Fruit fly (Drosophila melanogaster) whole organism, embryonic: ENCODE results near the gene CG32354.

Experiments
- ATbp ChIP-seq: fragments of 200-800 bp; sonication (Bioruptor generic); optimal IDR thresholded peaks from 2 replicates; lab custom pipeline; 2017; ENCODE audit warnings: missing biosample characterization, mild to moderate bottlenecking, missing genetic modification characterization, missing genetic modification reagents
- Awh ChIP-seq: fragments of 200-800 bp; sonication (Bioruptor generic); IDR thresholded peaks from 2 replicates; pipeline ENCODE4, ENCODE4 v1.3.6; 2022; ENCODE audit warnings: missing biosample characterization, missing genetic modification characterization
- B-H1 ChIP-seq: fragments of 200-800 bp; sonication (Bioruptor generic); IDR thresholded peaks from 3 replicates; pipeline ENCODE4 v1.3.6; 2022; ENCODE audit warnings: missing biosample characterization, missing genetic modification characterization
- CG12071 ChIP-seq: fragments of 200-800 bp; sonication (Bioruptor generic); optimal IDR thresholded peaks from 3 replicates; lab custom pipeline; 2018; ENCODE audit warnings: missing biosample characterization, mild to moderate bottlenecking, missing genetic modification characterization
- CG13624 ChIP-seq: fragments of 200-800 bp; sonication (Bioruptor generic); optimal IDR thresholded peaks from 2 replicates; lab custom pipeline; 2016; ENCODE audit warnings: missing biosample characterization, missing genetic modification characterization
- CG14667 ChIP-seq: fragments of 200-800 bp; sonication (Bioruptor generic); IDR thresholded peaks from 2 replicates; pipeline ENCODE4 v1.3.6; 2022; ENCODE audit warnings: missing biosample characterization, missing genetic modification characterization
- CG1603 ChIP-seq: fragments of 200-800 bp; sonication (Bioruptor generic); optimal IDR thresholded peaks from 2 replicates; lab custom pipeline; 2019; ENCODE audit warnings: missing biosample characterization, mild to moderate bottlenecking, missing genetic modification characterization, moderate library complexity
- CG1647 ChIP-seq: fragments of 200-800 bp; sonication (Bioruptor generic); optimal IDR thresholded peaks from 3 replicates; lab custom pipeline; 2016; ENCODE audit warnings: missing biosample characterization, missing genetic modification characterization
- CG2116 ChIP-seq: fragments of 200-800 bp; sonication (Bioruptor generic); optimal IDR thresholded peaks from 3 replicates; lab custom pipeline; 2018; ENCODE audit warnings: missing biosample characterization, mild to moderate bottlenecking, missing genetic modification characterization
- CG2678 ChIP-seq: fragments of 200-800 bp; sonication (Bioruptor generic); optimal IDR thresholded peaks from 3 replicates; lab custom pipeline; 2019; ENCODE audit warnings: missing biosample characterization, mild to moderate bottlenecking, missing genetic modification characterization, moderate library complexity
- CG32767 ChIP-seq: fragments of 200-800 bp; sonication (Bioruptor generic); IDR thresholded peaks from 2 replicates; pipeline ENCODE4 v1.3.6; 2022; ENCODE audit warnings: missing biosample characterization, missing genetic modification characterization
- CG33557 ChIP-seq: fragments of 200-800 bp; sonication (Bioruptor generic); optimal IDR thresholded peaks from 2 replicates; lab custom pipeline; 2019; ENCODE audit warnings: missing biosample characterization, mild to moderate bottlenecking, missing genetic modification characterization, moderate library complexity
- CG34224 ChIP-seq: fragments of 200-800 bp; sonication (Bioruptor generic); IDR thresholded peaks from 3 replicates; pipeline ENCODE4 v1.3.6; 2022; ENCODE audit warnings: missing biosample characterization, missing genetic modification characterization; ENCODE audit not compliant: partially characterized antibody
- CG3847 ChIP-seq: fragments of 200-800 bp; sonication (Bioruptor generic); IDR thresholded peaks from 2 replicates; pipeline ENCODE4 v1.3.6; 2022; ENCODE audit warnings: missing biosample characterization, missing genetic modification characterization
- CG4360 ChIP-seq: fragments of 200-800 bp; sonication (Bioruptor generic); IDR thresholded peaks from 2 replicates; pipeline ENCODE4 v1.3.6; 2022; ENCODE audit warnings: missing biosample characterization, missing genetic modification characterization
- CG4424 ChIP-seq: fragments of 200-800 bp; sonication (Bioruptor generic); optimal IDR thresholded peaks from 3 replicates; lab custom pipeline; 2016; ENCODE audit warnings: missing biosample characterization, missing genetic modification characterization
- CG6689 ChIP-seq: fragments of 200-800 bp; sonication (Bioruptor generic); IDR thresholded peaks from 2 replicates; pipeline ENCODE4 v1.3.6; 2022; ENCODE audit warnings: missing biosample characterization, missing genetic modification characterization
- CG7928 ChIP-seq: fragments of 200-800 bp; sonication (Bioruptor generic); optimal IDR thresholded peaks from 2 replicates; lab custom pipeline; 2017; ENCODE audit warnings: missing biosample characterization, mild to moderate bottlenecking, missing genetic modification characterization
- CG8089 ChIP-seq: fragments of 200-800 bp; sonication (Bioruptor generic); optimal IDR thresholded peaks from 3 replicates; lab custom pipeline; 2016; ENCODE audit warnings: missing biosample characterization, missing genetic modification characterization
- CG9727 ChIP-seq: fragments of 200-800 bp; sonication (Bioruptor generic); optimal IDR thresholded peaks from 3 replicates; lab custom pipeline; 2017; ENCODE audit warnings: missing biosample characterization, mild to moderate bottlenecking, missing genetic modification characterization
- CHES-1-like ChIP-seq: fragments of 200-800 bp; sonication (Bioruptor generic); optimal IDR thresholded peaks from 2 replicates; lab custom pipeline; 2016; ENCODE audit warnings: missing biosample characterization, missing genetic modification characterization
- Chrac-16 ChIP-seq: fragments of 200-800 bp; sonication (Bioruptor generic); optimal IDR thresholded peaks from 3 replicates; lab custom pipeline; 2016; ENCODE audit warnings: missing biosample characterization, missing genetic modification characterization
- Dad ChIP-seq: fragments of 200-800 bp; sonication (Bioruptor generic); optimal IDR thresholded peaks from 3 replicates; lab custom pipeline; 2016; ENCODE audit warnings: missing biosample characterization, missing genetic modification characterization
- Dek ChIP-seq: fragments of 200-800 bp; sonication (Bioruptor generic); optimal IDR thresholded peaks from 3 replicates; lab custom pipeline; 2019; ENCODE audit warnings: missing biosample characterization, mild to moderate bottlenecking, missing genetic modification characterization, moderate library complexity
- Dip3 ChIP-seq: fragments of 200-800 bp; sonication (Bioruptor generic); optimal IDR thresholded peaks from 3 replicates; lab custom pipeline; 2016; ENCODE audit warnings: missing biosample characterization, missing genetic modification characterization
- ERR ChIP-seq: fragments of 200-800 bp; sonication (Bioruptor generic); optimal IDR thresholded peaks from 2 replicates; lab custom pipeline; 2016; ENCODE audit warnings: missing biosample characterization, missing genetic modification characterization
- Hr51 ChIP-seq, 2 experiments: fragments of 200-800 bp; sonication (Bioruptor generic); optimal IDR thresholded peaks; 2 replicates in 1 of 2; 3 replicates in 1 of 2; lab custom pipeline; 2016 to 2018; ENCODE audit warnings: missing biosample characterization in 2 of 2, missing genetic modification characterization in 2 of 2, mild to moderate bottlenecking in 1 of 2, moderate library complexity in 1 of 2
- Jarid2 ChIP-seq: fragments of 200-800 bp; sonication (Bioruptor generic); optimal IDR thresholded peaks from 3 replicates; lab custom pipeline; 2017; ENCODE audit warnings: mild to moderate bottlenecking, missing biosample characterization, missing genetic modification reagents, missing genetic modification characterization
- MTF-1 ChIP-seq: fragments of 200-800 bp; sonication (Bioruptor generic); optimal IDR thresholded peaks from 2 replicates; lab custom pipeline; 2018; ENCODE audit warnings: missing biosample characterization, mild to moderate bottlenecking, missing genetic modification characterization, borderline replicate concordance
- Pdp1 ChIP-seq, 2 experiments: fragments of 200-800 bp; sonication (Bioruptor generic); optimal IDR thresholded peaks; 3 replicates each; lab custom pipeline; 2016; ENCODE audit warnings: missing biosample characterization in 2 of 2, missing genetic modification characterization in 2 of 2, mild to moderate bottlenecking in 1 of 2, moderate library complexity in 1 of 2
- Ptx1 ChIP-seq: fragments of 200-800 bp; sonication (Bioruptor generic); IDR thresholded peaks from 2 replicates; pipeline ENCODE4 v1.3.6; 2022; ENCODE audit warnings: missing biosample characterization, missing genetic modification characterization
- Ravus ChIP-seq: fragments of 200-800 bp; sonication (Bioruptor generic); IDR thresholded peaks from 2 replicates; pipeline ENCODE4 v1.3.6; 2022; ENCODE audit warnings: missing biosample characterization, missing genetic modification characterization
- ab ChIP-seq: fragments of 200-800 bp; sonication (Bioruptor generic); optimal IDR thresholded peaks from 2 replicates; lab custom pipeline; 2016; ENCODE audit warnings: missing biosample characterization, missing genetic modification characterization
- abd-A ChIP-seq: fragments of 200-800 bp; sonication (Bioruptor generic); optimal IDR thresholded peaks from 3 replicates; lab custom pipeline; 2019; ENCODE audit warnings: missing biosample characterization, mild to moderate bottlenecking, missing genetic modification characterization, moderate library complexity
- chm ChIP-seq: fragments of 200-800 bp; sonication (Bioruptor generic); IDR thresholded peaks from 2 replicates; pipeline ENCODE4 v1.3.6; 2022; ENCODE audit warnings: missing biosample characterization, missing genetic modification characterization
- fd3F ChIP-seq: fragments of 200-800 bp; sonication (Bioruptor generic); optimal IDR thresholded peaks from 2 replicates; lab custom pipeline; 2018; ENCODE audit warnings: missing biosample characterization, mild to moderate bottlenecking, missing genetic modification characterization, moderate library complexity
- gro ChIP-seq: fragments of 200-800 bp; sonication (Bioruptor generic); optimal IDR thresholded peaks from 2 replicates; lab custom pipeline; 2016; ENCODE audit warnings: missing biosample characterization, missing genetic modification characterization
- inv ChIP-seq: fragments of 200-800 bp; sonication (Bioruptor generic); IDR thresholded peaks from 2 replicates; pipeline ENCODE4 v1.3.6; 2022; ENCODE audit warnings: missing biosample characterization, missing genetic modification characterization; ENCODE audit not compliant: partially characterized antibody
- klu ChIP-seq: fragments of 200-800 bp; sonication (Bioruptor generic); IDR thresholded peaks from 2 replicates; pipeline ENCODE4 v1.3.6; 2022; ENCODE audit warnings: missing biosample characterization, missing genetic modification characterization
- lilli ChIP-seq: fragments of 200-800 bp; sonication (Bioruptor generic); optimal IDR thresholded peaks from 3 replicates; lab custom pipeline; 2016; ENCODE audit warnings: missing biosample characterization, missing genetic modification characterization
- lov ChIP-seq, 2 experiments: fragments of 200-800 bp in 1 of 2; fragments of >200 bp in 1 of 2; sonication (Bioruptor generic) in 1 of 2; IDR thresholded peaks in 1 of 2; optimal IDR thresholded peaks in 1 of 2; 2 replicates in 1 of 2; 3 replicates in 1 of 2; pipeline versions ENCODE4 v1.3.6 to Lab custom; 2017 to 2022; ENCODE audit warnings: missing biosample characterization in 1 of 2, missing genetic modification characterization in 1 of 2
- otp ChIP-seq: fragments of 200-800 bp; sonication (Bioruptor generic); IDR thresholded peaks from 3 replicates; pipeline ENCODE4, ENCODE4 v1.3.6; 2022; ENCODE audit warnings: missing biosample characterization, missing genetic modification characterization
- pum ChIP-seq: fragments of 200-800 bp; sonication (Bioruptor generic); optimal IDR thresholded peaks from 2 replicates; lab custom pipeline; 2016; ENCODE audit warnings: missing biosample characterization, missing genetic modification characterization
- run ChIP-seq: fragments of 200-800 bp; sonication (Bioruptor generic); optimal IDR thresholded peaks from 3 replicates; lab custom pipeline; 2018; ENCODE audit warnings: missing biosample characterization, mild to moderate bottlenecking, missing genetic modification characterization
- sens ChIP-seq: fragments of 200-800 bp; sonication (Bioruptor generic); peaks from one replicate; lab custom pipeline; 2016; ENCODE audit warnings: missing biosample characterization, missing genetic modification characterization
- so ChIP-seq: fragments of 200-800 bp; sonication (Bioruptor generic); IDR thresholded peaks from 3 replicates; pipeline ENCODE4 v1.3.6; 2022; ENCODE audit warnings: missing biosample characterization, missing genetic modification characterization
- sob ChIP-seq: fragments of 200-800 bp; sonication (Bioruptor generic); IDR thresholded peaks from 2 replicates; pipeline ENCODE4 v1.3.6; 2022; ENCODE audit warnings: missing biosample characterization, missing genetic modification characterization
- unpg ChIP-seq: fragments of 200-800 bp; sonication (Bioruptor generic); optimal IDR thresholded peaks from 3 replicates; lab custom pipeline; 2018; ENCODE audit warnings: missing biosample characterization, mild to moderate bottlenecking, missing genetic modification characterization, moderate library complexity
- wek ChIP-seq: fragments of 200-800 bp; sonication (Bioruptor generic); optimal IDR thresholded peaks from 3 replicates; lab custom pipeline; 2018; ENCODE audit warnings: missing biosample characterization, mild to moderate bottlenecking, missing genetic modification characterization, moderate library complexity
- zf30C ChIP-seq: fragments of 200-800 bp; sonication (Bioruptor generic); optimal IDR thresholded peaks from 3 replicates; lab custom pipeline; 2018; ENCODE audit warnings: missing biosample characterization, mild to moderate bottlenecking, missing genetic modification characterization

The CG32354 gene

dm6 chr3L:8445027-8445426 is 23.0 kb upstream of the CG32354 start (continued):
- no peak for TF ChIP-seq CG33557 (GFP tag; lab: Kevin White, UChicago)
- peak; percentile 53 for TF ChIP-seq sens (GFP tag; lab: Kevin White, UChicago)
- peak; percentile 54 for TF ChIP-seq Ptx1 (GFP tag; lab: Robert Waterston, UW)
- TF ChIP-seq unpg (GFP tag; lab: Kevin White, UChicago), result peak; percentile 27
- TF ChIP-seq CG12071 (GFP tag; lab: Kevin White, UChicago), result no peak
- peak; percentile 62 for TF ChIP-seq CG4424 (GFP tag; lab: Kevin White, UChicago)
- no peak for TF ChIP-seq sob (GFP tag; lab: Robert Waterston, UW)
- TF ChIP-seq pum, result no peak
- peak; percentile 63 for TF ChIP-seq CG6689 (GFP tag; lab: Robert Waterston, UW)
- TF ChIP-seq Dip3 (GFP tag; lab: Kevin White, UChicago), result no peak
- TF ChIP-seq CHES-1-like (GFP tag; lab: Kevin White, UChicago), result no peak
- no peak for TF ChIP-seq MTF-1 (GFP tag; lab: Kevin White, UChicago)
- TF ChIP-seq chm (GFP tag; lab: Robert Waterston, UW), result 0 out of 2 replicates have a peak, but pooled peaks have one; percentile 30
- TF ChIP-seq Jarid2 (GFP tag; lab: Kevin White, UChicago), result no peak
- TF ChIP-seq ERR (GFP tag; lab: Kevin White, UChicago), result no peak
- no peak for TF ChIP-seq CG2116 (GFP tag; lab: Kevin White, UChicago)
- no peak for TF ChIP-seq gro (GFP tag; lab: Kevin White, UChicago)
- peak; percentile 67 for TF ChIP-seq CG2678 (tag; lab: Kevin White, UChicago)
- no peak for TF ChIP-seq inv (GFP tag; lab: Robert Waterston, UW)
- TF ChIP-seq ATbp (GFP tag; lab: Kevin White, UChicago), result no peak
- no peak for TF ChIP-seq lov (optimal IDR thresholded peaks at IDR 0.05; lab: Kevin White, UChicago)
- 0 out of 3 replicates have a peak, but pooled peaks have one; percentile 24 for TF ChIP-seq lov (GFP tag; IDR thresholded peaks at IDR 0.05; lab: Robert Waterston, UW)
- no peak for TF ChIP-seq abd-A (tag; lab: Kevin White, UChicago)
- TF ChIP-seq B-H1 (GFP tag; lab: Robert Waterston, UW), result no peak; the same call in 2 of the 3 replicates
- no peak for TF ChIP-seq Dek (tag; lab: Kevin White, UChicago)
- TF ChIP-seq run (tag; lab: Kevin White, UChicago), result no peak
- TF ChIP-seq so (GFP tag; lab: Robert Waterston, UW), result peak; percentile 52; the same call in 1 of the 3 replicates
- TF ChIP-seq ab (GFP tag; lab: Kevin White, UChicago), result no peak
- TF ChIP-seq wek (GFP tag; lab: Kevin White, UChicago), result no peak
- TF ChIP-seq CG4360 (GFP tag; lab: Robert Waterston, UW), result no peak
- no peak for TF ChIP-seq CG13624
- no peak for TF ChIP-seq fd3F
- no peak for TF ChIP-seq Pdp1 (GFP tag; optimal IDR thresholded peaks at IDR 0.05; lab: Kevin White, UChicago)
- TF ChIP-seq Dad (GFP tag; lab: Kevin White, UChicago), result peak; percentile 23
- peak; percentile 44 for TF ChIP-seq CG9727 (GFP tag; lab: Kevin White, UChicago)
- no peak for TF ChIP-seq CG32767 (GFP tag; lab: Robert Waterston, UW)
- no peak for TF ChIP-seq CG8089
- TF ChIP-seq Chrac-16, result no peak
- TF ChIP-seq otp (GFP tag; lab: Robert Waterston, UW), result 0 out of 3 replicates have a peak, but pooled peaks have one; percentile 8
- peak; percentile 49 for TF ChIP-seq zf30C (GFP tag; lab: Kevin White, UChicago)
- no peak for TF ChIP-seq CG1603
- TF ChIP-seq CG34224, result no peak
- 0 out of 2 replicates have a peak, but pooled peaks have one; percentile 8 for TF ChIP-seq CG3847 (GFP tag; lab: Robert Waterston, UW)
- peak; percentile 32; the same call in 1 of the 2 replicates for TF ChIP-seq CG14667 (GFP tag; lab: Robert Waterston, UW)
- peak; percentile 66; the same call in 1 of the 2 replicates for TF ChIP-seq Awh (GFP tag; lab: Robert Waterston, UW)
- TF ChIP-seq klu (GFP tag; lab: Robert Waterston, UW), result no peak
- TF ChIP-seq Hr51 (GFP tag; optimal IDR thresholded peaks at IDR 0.05; lab: Kevin White, UChicago), result peak in 1 of 2 experiments; percentile 46
- no peak for TF ChIP-seq CG7928 (GFP tag; lab: Kevin White, UChicago)
- no peak for TF ChIP-seq CG1647 (GFP tag; lab: Kevin White, UChicago)
- no peak for TF ChIP-seq Ravus (GFP tag; lab: Robert Waterston, UW)
- TF ChIP-seq lilli (GFP tag; lab: Kevin White, UChicago), result no peak
